Fruit fly (Drosophila melanogaster) Kc167 (cell line): ENCODE measurements around the gene CG4911.

Experiments
- Myc ChIP-seq: fragments of >200 bp; optimal IDR thresholded peaks from 2 replicates; lab custom pipeline; 2017; ENCODE audit warnings: missing external identifiers
- h ChIP-seq: fragments of >200 bp; optimal IDR thresholded peaks from 3 replicates; lab custom pipeline; 2018; ENCODE audit warnings: missing external identifiers
- psq ChIP-seq: fragments of >200 bp; optimal IDR thresholded peaks from 2 replicates; lab custom pipeline; 2017; ENCODE audit warnings: missing external identifiers
- ttk ChIP-seq: sonication (Bioruptor generic); optimal IDR thresholded peaks from 2 replicates; lab custom pipeline; 2017; ENCODE audit warnings: missing external identifiers

dm6 chr3L:9046274-9046673 lies 26.3 kb downstream of the CG4911 start:
- TF ChIP-seq Myc (lab: Kevin White, UChicago) = no peak
- no peak for TF ChIP-seq psq
- no peak for TF ChIP-seq h (lab: Kevin White, UChicago)
- TF ChIP-seq ttk = no peak
